Worm (Caenorhabditis elegans) whole organism, late embryonic: ENCODE data around the gene C05G5.2.

ENCODE experiments used
- C08G9.2 ChIP-seq: sonication (generic microtip); optimal IDR thresholded peaks from 2 replicates; lab custom pipeline; 2016; ENCODE audit warnings: mild to moderate bottlenecking, missing genetic modification characterization, moderate library complexity, missing compliant biosample characterization
- C38D4.7 ChIP-seq: fragments of 200-800 bp; sonication (Bioruptor generic); optimal IDR thresholded peaks from 2 replicates; lab custom pipeline; 2018; ENCODE audit warnings: mild to moderate bottlenecking, missing genetic modification characterization, moderate library complexity, missing compliant biosample characterization
- T23F11.4 ChIP-seq: fragments of 200-800 bp; sonication (Bioruptor generic); optimal IDR thresholded peaks from 2 replicates; lab custom pipeline; 2018; ENCODE audit warnings: mild to moderate bottlenecking, missing genetic modification characterization, missing compliant biosample characterization
- Y22D7AL.16 ChIP-seq: sonication (generic microtip); optimal IDR thresholded peaks from 2 replicates; lab custom pipeline; 2016; ENCODE audit warnings: missing genetic modification characterization, missing compliant biosample characterization
- ahr-1 ChIP-seq: sonication (generic microtip); optimal IDR thresholded peaks from 2 replicates; lab custom pipeline; 2016; ENCODE audit warnings: missing genetic modification characterization, missing compliant biosample characterization
- ama-1 ChIP-seq: fragments of 150-350 bp; optimal IDR thresholded peaks from 2 replicates; lab custom pipeline; 2014
- ceh-14 ChIP-seq: sonication (generic microtip); optimal IDR thresholded peaks from 2 replicates; lab custom pipeline; 2016; ENCODE audit warnings: missing genotype, missing genetic modification characterization, missing compliant biosample characterization
- ceh-18 ChIP-seq: sonication (generic microtip); optimal IDR thresholded peaks from 2 replicates; lab custom pipeline; 2016; ENCODE audit warnings: missing genetic modification characterization, missing compliant biosample characterization
- ceh-19 ChIP-seq: fragments of 200-800 bp; sonication (Bioruptor generic); optimal IDR thresholded peaks from 2 replicates; lab custom pipeline; 2018; ENCODE audit warnings: mild to moderate bottlenecking, missing genetic modification characterization, missing compliant biosample characterization
- ceh-2 ChIP-seq: sonication (generic microtip); optimal IDR thresholded peaks from 2 replicates; lab custom pipeline; 2016; ENCODE audit warnings: missing genotype, missing genetic modification characterization, missing compliant biosample characterization
- ceh-24 ChIP-seq: sonication (generic microtip); optimal IDR thresholded peaks from 2 replicates; lab custom pipeline; 2016; ENCODE audit warnings: mild to moderate bottlenecking, missing genetic modification characterization, missing compliant biosample characterization
- ceh-30 ChIP-seq: fragments of 150-350 bp; optimal IDR thresholded peaks from 2 replicates; lab custom pipeline; 2014; ENCODE audit warnings: missing biosample characterization, missing genetic modification characterization
- ceh-31 ChIP-seq: sonication (generic microtip); optimal IDR thresholded peaks from 2 replicates; lab custom pipeline; 2016; ENCODE audit warnings: missing genetic modification characterization, missing compliant biosample characterization
- ceh-45 ChIP-seq: fragments of 200-800 bp; sonication (Bioruptor generic); IDR thresholded peaks from 2 replicates; pipeline ENCODE4 v1.3.6; 2022; ENCODE audit warnings: missing genetic modification reagents, missing genetic modification characterization, missing compliant biosample characterization
- ceh-6 ChIP-seq: fragments of 200-800 bp; sonication (Bioruptor generic); optimal IDR thresholded peaks from 2 replicates; lab custom pipeline; 2018; ENCODE audit warnings: mild to moderate bottlenecking, missing genetic modification characterization, missing compliant biosample characterization
- che-1 ChIP-seq: sonication (generic microtip); optimal IDR thresholded peaks from 2 replicates; lab custom pipeline; 2016; ENCODE audit warnings: mild to moderate bottlenecking, missing genetic modification characterization, missing compliant biosample characterization
- fkh-10 ChIP-seq: fragments of 150-350 bp; optimal IDR thresholded peaks from 2 replicates; lab custom pipeline; 2014; ENCODE audit warnings: missing biosample characterization, missing genetic modification reagents, missing genetic modification characterization
- fkh-6 ChIP-seq: sonication (generic microtip); optimal IDR thresholded peaks from 2 replicates; lab custom pipeline; 2016; ENCODE audit warnings: missing genetic modification characterization, missing compliant biosample characterization
- gmeb-2 ChIP-seq: sonication (generic microtip); optimal IDR thresholded peaks from 2 replicates; lab custom pipeline; 2016; ENCODE audit warnings: missing genetic modification characterization, inconsistent platforms, missing compliant biosample characterization
- hlh-13 ChIP-seq: fragments of 200-800 bp; sonication (Bioruptor generic); optimal IDR thresholded peaks from 2 replicates; lab custom pipeline; 2018; ENCODE audit warnings: mild to moderate bottlenecking, missing genetic modification characterization, missing compliant biosample characterization
- hlh-6 ChIP-seq: sonication (generic microtip); optimal IDR thresholded peaks from 2 replicates; lab custom pipeline; 2016; ENCODE audit warnings: missing genotype, missing genetic modification characterization, missing compliant biosample characterization
- hlh-8 ChIP-seq: sonication (generic microtip); optimal IDR thresholded peaks from 2 replicates; lab custom pipeline; 2016; ENCODE audit warnings: missing genotype, missing genetic modification characterization, missing compliant biosample characterization
- lim-6 ChIP-seq: sonication (generic microtip); optimal IDR thresholded peaks from 2 replicates; lab custom pipeline; 2016; ENCODE audit warnings: missing genetic modification characterization, missing compliant biosample characterization
- mec-3 ChIP-seq: sonication (generic microtip); optimal IDR thresholded peaks from 2 replicates; lab custom pipeline; 2016; ENCODE audit warnings: borderline replicate concordance, missing genetic modification characterization, missing compliant biosample characterization
- nfya-1 ChIP-seq: sonication (generic microtip); optimal IDR thresholded peaks from 2 replicates; lab custom pipeline; 2017; ENCODE audit warnings: missing genetic modification characterization, mild to moderate bottlenecking, missing compliant biosample characterization, antibody characterized with exemption, moderate library complexity
- npax-4 ChIP-seq: sonication (generic microtip); optimal IDR thresholded peaks from 2 replicates; lab custom pipeline; 2016; ENCODE audit warnings: missing genetic modification characterization, missing compliant biosample characterization
- pha-2 ChIP-seq: sonication (generic microtip); optimal IDR thresholded peaks from 2 replicates; lab custom pipeline; 2017; ENCODE audit warnings: mild to moderate bottlenecking, missing genetic modification characterization, missing compliant biosample characterization
- pha-4 ChIP-seq: fragments of 150-350 bp; optimal IDR thresholded peaks from 2 replicates; lab custom pipeline; 2018; ENCODE audit warnings: missing biosample characterization, missing genetic modification reagents, missing genetic modification characterization
- rnt-1 ChIP-seq: sonication (generic microtip); optimal IDR thresholded peaks from 2 replicates; lab custom pipeline; 2016; ENCODE audit warnings: missing genetic modification characterization, missing compliant biosample characterization
- sox-2 ChIP-seq: fragments of 200-800 bp; sonication (Bioruptor generic); IDR thresholded peaks from 2 replicates; pipeline ENCODE4 v1.3.6; 2022; ENCODE audit warnings: missing genetic modification reagents, missing genetic modification characterization, missing compliant biosample characterization
- sox-4 ChIP-seq: sonication (generic microtip); optimal IDR thresholded peaks from 2 replicates; lab custom pipeline; 2017; ENCODE audit warnings: mild to moderate bottlenecking, missing genetic modification characterization, inconsistent platforms, missing compliant biosample characterization
- syd-9 ChIP-seq: sonication (generic microtip); optimal IDR thresholded peaks from 2 replicates; lab custom pipeline; 2016; ENCODE audit warnings: mild to moderate bottlenecking, missing genetic modification characterization, moderate library complexity, missing compliant biosample characterization
- ttx-3 ChIP-seq: sonication (generic microtip); optimal IDR thresholded peaks from 2 replicates; lab custom pipeline; 2016; ENCODE audit warnings: missing genetic modification reagents, missing genetic modification characterization, missing compliant biosample characterization
- unc-42 ChIP-seq: sonication (generic microtip); optimal IDR thresholded peaks from 2 replicates; lab custom pipeline; 2016; ENCODE audit warnings: missing genotype, missing genetic modification characterization, missing compliant biosample characterization
- zip-5 ChIP-seq: sonication (generic microtip); optimal IDR thresholded peaks from 2 replicates; lab custom pipeline; 2016; ENCODE audit warnings: missing genetic modification characterization, missing compliant biosample characterization

The C05G5.2 gene

DNA sequence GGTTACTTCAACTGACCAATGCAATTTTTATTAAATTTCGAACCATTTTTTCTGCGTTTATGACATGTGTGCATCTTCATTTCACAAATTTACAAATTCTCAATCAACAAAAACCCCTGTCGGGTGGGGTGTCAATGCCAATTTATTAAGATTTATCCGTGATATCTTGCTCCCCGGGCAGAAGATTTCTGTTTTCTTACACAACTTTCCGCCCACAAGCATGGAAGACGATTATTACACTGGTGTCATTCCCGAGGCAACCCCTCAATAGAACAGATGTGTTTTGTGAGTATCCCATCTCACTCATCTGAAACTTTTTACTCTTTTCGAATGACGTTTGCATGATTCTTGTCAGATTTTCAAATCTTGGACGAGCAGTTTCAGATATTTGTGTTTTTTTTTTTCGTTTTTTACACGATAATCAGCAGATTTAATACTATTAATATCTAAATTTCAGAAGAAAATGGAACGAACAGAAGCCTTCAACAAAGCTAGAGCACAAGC lies 15.2 kb upstream of the C05G5.2 start, which contains the start of gene F33C8.4:
Gene F33C8.4 (plus strand): TSS at position 454 of the 504 bp plus-strand sequence.
- peak; percentile 49 for TF ChIP-seq ceh-18 (tag; lab: Kevin White, UChicago)
- TF ChIP-seq gmeb-2 (tag; lab: Kevin White, UChicago), result no peak

DNA sequence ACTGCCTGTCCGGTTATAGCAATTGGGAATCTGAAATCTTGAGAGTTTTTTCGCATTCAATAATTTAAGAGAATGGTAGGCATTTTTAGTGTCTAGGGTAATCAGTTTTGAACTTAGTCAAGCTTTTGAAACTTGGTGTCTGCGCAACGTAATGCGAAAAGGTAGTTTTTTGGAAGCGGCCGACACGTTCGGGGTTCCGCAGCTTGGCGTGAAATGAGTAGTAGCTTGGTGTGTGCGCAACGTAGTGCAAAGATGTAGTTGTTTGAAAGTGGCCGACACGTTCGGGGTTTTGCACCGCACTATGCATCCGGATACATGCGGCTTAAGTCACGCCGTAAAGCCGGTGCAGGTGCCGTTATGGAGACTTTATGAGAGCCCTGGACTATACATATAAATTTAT lies 10.9 kb upstream of the C05G5.2 start:
- TF ChIP-seq T23F11.4 (no peak), sox-4 (tag; lab: Kevin White, UChicago) (no peak), C08G9.2 (no peak), ceh-31 (no peak), unc-42 (no peak), ceh-45 (GFP tag; lab: Robert Waterston, UW) (no peak), rnt-1 (no peak), Y22D7AL.16 (no peak), ceh-24 (no peak), C38D4.7 (GFP tag; lab: Kevin White, UChicago) (no peak), nfya-1 (no peak), ama-1 (no peak), ceh-14 (tag; lab: Kevin White, UChicago) (no peak)
- TF ChIP-seq, all 69 proteins: peak for 0

DNA sequence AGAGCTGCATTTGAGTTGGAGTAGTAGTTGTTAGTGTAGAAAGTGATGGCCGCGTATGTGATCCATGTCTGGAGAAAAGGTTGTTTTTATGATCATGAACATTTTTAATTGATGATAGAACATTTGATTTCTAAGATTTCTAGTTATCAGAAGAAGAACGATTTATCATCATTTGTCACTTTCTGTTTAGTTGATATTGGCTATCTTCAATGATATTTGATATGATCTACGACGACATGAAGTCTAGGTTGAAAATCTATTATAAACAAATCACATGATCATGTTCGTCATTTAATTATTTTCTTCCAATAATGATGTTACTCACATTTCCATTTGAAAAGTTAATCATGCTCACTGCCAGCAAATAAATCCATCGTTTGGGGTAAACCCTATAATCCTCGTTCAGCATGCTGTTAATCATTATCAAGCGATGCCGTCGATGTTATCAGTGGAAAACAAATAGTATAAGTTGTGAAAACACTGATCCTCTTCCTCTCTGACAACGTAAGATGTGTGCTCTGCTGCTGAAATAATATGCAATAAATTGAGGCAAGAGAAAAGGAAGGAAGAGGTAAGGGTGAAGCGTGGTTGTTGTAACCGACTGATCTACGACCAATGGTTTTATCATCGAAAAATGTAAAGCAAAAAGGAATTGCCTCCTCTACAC lies 10.0 kb upstream of the C05G5.2 start:
- no peak for TF ChIP-seq pha-2 (tag; lab: Kevin White, UChicago)
- TF ChIP-seq ceh-2 (tag; lab: Kevin White, UChicago), result no peak
- no peak for TF ChIP-seq ceh-6
- no peak for TF ChIP-seq hlh-8 (tag; lab: Kevin White, UChicago)
- no peak for TF ChIP-seq rnt-1
- no peak for TF ChIP-seq che-1
- TF ChIP-seq T23F11.4, result no peak
- no peak for TF ChIP-seq fkh-6 (tag; lab: Kevin White, UChicago)
- no peak for TF ChIP-seq pha-4
- no peak for TF ChIP-seq lim-6 (tag; lab: Kevin White, UChicago)
- TF ChIP-seq C08G9.2, result no peak
- TF ChIP-seq C38D4.7 (GFP tag; lab: Kevin White, UChicago), result no peak
- no peak for TF ChIP-seq zip-5 (tag; lab: Kevin White, UChicago)
- no peak for TF ChIP-seq fkh-10 (GFP tag; lab: Kevin White, UChicago)

DNA sequence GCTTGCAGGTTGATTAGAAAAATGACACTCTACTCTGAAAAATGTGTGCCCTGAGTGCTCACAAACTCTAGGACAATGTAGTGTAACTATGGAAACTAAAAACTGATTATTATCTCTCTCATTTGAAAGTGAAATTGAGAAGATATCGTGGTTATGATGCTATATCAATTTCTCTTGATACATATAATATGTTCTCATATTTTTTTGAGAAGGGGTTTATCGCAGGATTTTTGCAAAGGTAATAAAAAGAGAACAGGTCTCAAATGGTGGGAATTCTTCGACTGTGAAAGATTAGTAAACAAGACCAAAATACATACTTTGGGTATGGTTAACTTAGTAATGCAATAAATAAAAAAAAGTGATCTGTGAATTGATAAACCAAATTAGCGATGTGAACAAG lies 9.5 kb upstream of the C05G5.2 start:
- TF ChIP-seq C08G9.2 (no peak), sox-4 (tag; lab: Kevin White, UChicago) (no peak), fkh-6 (tag; lab: Kevin White, UChicago) (no peak)

DNA sequence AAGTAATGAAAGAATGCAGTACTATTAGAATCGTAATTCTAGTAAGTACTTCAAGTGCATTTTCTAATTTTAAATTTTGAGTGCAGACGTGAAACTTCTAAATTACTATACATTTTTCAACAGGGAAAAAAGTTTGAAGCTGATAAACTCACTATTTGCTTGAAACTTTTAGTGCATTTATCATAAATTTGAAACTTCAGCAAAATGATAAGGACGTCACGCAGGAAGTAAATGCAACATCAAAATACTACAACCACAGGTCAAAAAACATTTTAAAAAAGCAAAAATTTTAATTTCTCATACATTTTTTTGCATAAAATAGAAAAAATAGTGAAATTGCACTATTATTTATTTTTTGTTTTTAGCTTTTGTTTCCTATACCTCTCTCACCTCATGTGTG lies 7.6 kb upstream of the C05G5.2 start:
- TF ChIP-seq che-1 (no peak), syd-9 (tag; lab: Kevin White, UChicago) (no peak), mec-3 (tag; lab: Kevin White, UChicago) (no peak), ceh-30 (tag; lab: Kevin White, UChicago) (no peak), npax-4 (no peak), hlh-6 (no peak), sox-2 (GFP tag; lab: Robert Waterston, UW) (no peak), ahr-1 (tag; lab: Kevin White, UChicago) (no peak), T23F11.4 (no peak), ceh-19 (GFP tag; lab: Kevin White, UChicago) (no peak), hlh-13 (GFP tag; lab: Kevin White, UChicago) (no peak), ttx-3 (tag; lab: Kevin White, UChicago) (no peak)
